Worm (Caenorhabditis elegans) whole organism, L3 larva: Measurements from ENCODE around the gene sams-5.
A peak's percentile ranks its signal among the peaks of the same experiment; 100 is the strongest.

Source experiments
- R02D3.7 ChIP-seq: fragments of 150-350 bp; optimal IDR thresholded peaks from 2 replicates; lab custom pipeline; 2014; ENCODE audit warnings: missing biosample characterization, missing genetic modification characterization
- ZK546.5 ChIP-seq: sonication (generic microtip); optimal IDR thresholded peaks from 2 replicates; lab custom pipeline; 2017; ENCODE audit warnings: missing biosample characterization, missing genetic modification characterization
- ama-1 ChIP-seq: fragments of 150-350 bp; optimal IDR thresholded peaks from 2 replicates; lab custom pipeline; 2018
- ceh-16 ChIP-seq: sonication (generic microtip); optimal IDR thresholded peaks from 2 replicates; lab custom pipeline; 2017; ENCODE audit warnings: missing biosample characterization, missing genetic modification characterization
- ceh-28 ChIP-seq: fragments of 150-350 bp; optimal IDR thresholded peaks from 2 replicates; lab custom pipeline; 2014; ENCODE audit warnings: missing biosample characterization, missing genetic modification reagents, missing genetic modification characterization
- ceh-82 ChIP-seq: fragments of 150-350 bp; optimal IDR thresholded peaks from 2 replicates; lab custom pipeline; 2014; ENCODE audit warnings: missing biosample characterization, missing genetic modification characterization
- ceh-9 ChIP-seq: sonication (generic microtip); optimal IDR thresholded peaks from 2 replicates; lab custom pipeline; 2018; ENCODE audit warnings: missing biosample characterization, missing genetic modification characterization
- egl-27 ChIP-seq: sonication (generic microtip); optimal IDR thresholded peaks from 4 replicates; lab custom pipeline; 2017; ENCODE audit warnings: missing biosample characterization, missing genetic modification reagents, missing genetic modification characterization
- egl-5 ChIP-seq: fragments of 150-350 bp; optimal IDR thresholded peaks from 2 replicates; lab custom pipeline; 2017; ENCODE audit warnings: missing biosample characterization, missing genetic modification reagents, missing genetic modification characterization, inconsistent platforms
- elt-1 ChIP-seq: fragments of 150-350 bp; optimal IDR thresholded peaks from 2 replicates; lab custom pipeline; 2014; ENCODE audit warnings: missing biosample characterization, missing genetic modification characterization
- elt-2 ChIP-seq: sonication (generic microtip); optimal IDR thresholded peaks from 2 replicates; lab custom pipeline; 2016; ENCODE audit warnings: missing genetic modification reagents, mild to moderate bottlenecking, missing genetic modification characterization, missing compliant biosample characterization
- eor-1 ChIP-seq, 2 experiments: fragments of 150-350 bp; optimal IDR thresholded peaks; 2 replicates each; lab custom pipeline; 2014 to 2018; ENCODE audit warnings: missing biosample characterization in 2 of 2, missing genetic modification characterization in 2 of 2
- fkh-2 ChIP-seq: fragments of 150-350 bp; optimal IDR thresholded peaks from 2 replicates; lab custom pipeline; 2014; ENCODE audit warnings: missing biosample characterization, missing genetic modification reagents, missing genetic modification characterization
- fos-1 ChIP-seq: fragments of 150-350 bp; optimal IDR thresholded peaks from 2 replicates; lab custom pipeline; 2014; ENCODE audit warnings: missing biosample characterization, missing genetic modification characterization
- jun-1 ChIP-seq: fragments of 150-350 bp; optimal IDR thresholded peaks from 2 replicates; lab custom pipeline; 2014; ENCODE audit warnings: missing biosample characterization, missing genetic modification reagents, missing genetic modification characterization
- lin-15B ChIP-seq: fragments of 150-350 bp; optimal IDR thresholded peaks from 2 replicates; lab custom pipeline; 2014; ENCODE audit warnings: missing biosample characterization, missing genetic modification characterization
- lin-39 ChIP-seq: fragments of 150-350 bp; optimal IDR thresholded peaks from 2 replicates; lab custom pipeline; 2018; ENCODE audit warnings: missing biosample characterization, missing genetic modification reagents, missing genetic modification characterization
- lsy-12 ChIP-seq: sonication (generic microtip); optimal IDR thresholded peaks from 2 replicates; lab custom pipeline; 2016; ENCODE audit warnings: mild to moderate bottlenecking, missing genetic modification characterization, missing compliant biosample characterization
- mdl-1 ChIP-seq: fragments of 150-350 bp; optimal IDR thresholded peaks from 2 replicates; lab custom pipeline; 2014; ENCODE audit warnings: missing biosample characterization, missing genetic modification characterization
- mml-1 ChIP-seq: fragments of 150-350 bp; sonication (generic microtip); optimal IDR thresholded peaks from 3 replicates; lab custom pipeline; 2014; ENCODE audit warnings: missing biosample characterization, missing genetic modification characterization
- nfya-1 ChIP-seq: sonication (generic microtip); optimal IDR thresholded peaks from 2 replicates; lab custom pipeline; 2017; ENCODE audit warnings: missing genetic modification characterization, mild to moderate bottlenecking, missing compliant biosample characterization, antibody characterized with exemption, moderate library complexity; ENCODE audit not compliant: insufficient read depth
- nhr-11 ChIP-seq: fragments of 150-350 bp; optimal IDR thresholded peaks from 2 replicates; lab custom pipeline; 2014; ENCODE audit warnings: missing biosample characterization, missing genetic modification characterization
- nhr-12 ChIP-seq: fragments of 150-350 bp; optimal IDR thresholded peaks from 2 replicates; lab custom pipeline; 2014; ENCODE audit warnings: missing biosample characterization, missing genetic modification characterization
- nhr-23 ChIP-seq: fragments of 150-350 bp; optimal IDR thresholded peaks from 2 replicates; lab custom pipeline; 2014; ENCODE audit warnings: missing biosample characterization, missing genetic modification reagents, missing genetic modification characterization
- nhr-237 ChIP-seq: fragments of 150-350 bp; optimal IDR thresholded peaks from 2 replicates; lab custom pipeline; 2014; ENCODE audit warnings: missing biosample characterization, missing genetic modification characterization
- nhr-25 ChIP-seq: sonication (generic microtip); optimal IDR thresholded peaks from 2 replicates; lab custom pipeline; 2017; ENCODE audit warnings: missing biosample characterization, missing genetic modification characterization
- nhr-28 ChIP-seq: fragments of 150-350 bp; optimal IDR thresholded peaks from 2 replicates; lab custom pipeline; 2014; ENCODE audit warnings: missing biosample characterization, missing genetic modification characterization
- nhr-43 ChIP-seq: sonication (generic microtip); optimal IDR thresholded peaks from 2 replicates; lab custom pipeline; 2016; ENCODE audit warnings: mild to moderate bottlenecking, missing genetic modification characterization, missing compliant biosample characterization; ENCODE audit not compliant: poor library complexity, severe bottlenecking
- nhr-67 ChIP-seq: fragments of 150-350 bp; optimal IDR thresholded peaks from 2 replicates; lab custom pipeline; 2014; ENCODE audit warnings: missing biosample characterization, missing genetic modification characterization
- nhr-76 ChIP-seq: fragments of 150-350 bp; sonication (generic microtip); optimal IDR thresholded peaks from 5 replicates; lab custom pipeline; 2014; ENCODE audit warnings: missing biosample characterization, missing genetic modification characterization
- nhr-77 ChIP-seq: fragments of 150-350 bp; optimal IDR thresholded peaks from 2 replicates; lab custom pipeline; 2014; ENCODE audit warnings: missing biosample characterization, missing genetic modification characterization
- pha-4 ChIP-seq: fragments of 150-350 bp; optimal IDR thresholded peaks from 2 replicates; lab custom pipeline; 2014; ENCODE audit warnings: missing biosample characterization, missing genetic modification reagents, missing genetic modification characterization
- pqm-1 ChIP-seq: fragments of 150-350 bp; optimal IDR thresholded peaks from 2 replicates; lab custom pipeline; 2017; ENCODE audit warnings: missing biosample characterization, missing genetic modification characterization, inconsistent platforms
- sea-2 ChIP-seq: fragments of 150-350 bp; sonication (generic microtip); optimal IDR thresholded peaks from 4 replicates; lab custom pipeline; 2014; ENCODE audit warnings: missing biosample characterization, missing genetic modification reagents, missing genetic modification characterization
- skn-1 ChIP-seq: fragments of 150-350 bp; optimal IDR thresholded peaks from 2 replicates; lab custom pipeline; 2014; ENCODE audit warnings: missing biosample characterization, missing genetic modification characterization
- snpc-4 ChIP-seq: fragments of 150-350 bp; optimal IDR thresholded peaks from 2 replicates; lab custom pipeline; 2014; ENCODE audit warnings: missing biosample characterization, missing genetic modification characterization
- tbx-2 ChIP-seq: sonication (generic microtip); optimal IDR thresholded peaks from 2 replicates; lab custom pipeline; 2016; ENCODE audit warnings: mild to moderate bottlenecking, missing genetic modification characterization, missing compliant biosample characterization
- unc-39 ChIP-seq: sonication (generic microtip); optimal IDR thresholded peaks from 4 replicates; lab custom pipeline; 2017; ENCODE audit warnings: missing biosample characterization, missing genetic modification characterization
- unc-62 ChIP-seq: fragments of 150-350 bp; sonication (generic microtip); optimal IDR thresholded peaks from 4 replicates; lab custom pipeline; 2014; ENCODE audit warnings: missing biosample characterization, missing genetic modification reagents, missing genetic modification characterization
- ztf-4 ChIP-seq: fragments of 150-350 bp; optimal IDR thresholded peaks from 2 replicates; lab custom pipeline; 2014; ENCODE audit warnings: missing biosample characterization, missing genetic modification characterization

sams-5 gene

ce11 chrIV:6279392-6279791 lies at the start of gene sams-5:
Gene sams-5 (minus strand): TSS chrIV:6279522.
- TF ChIP-seq pha-4, result peak; percentile 72
- TF ChIP-seq nhr-43 (tag; lab: Kevin White, UChicago), result no peak

- no peak for TF ChIP-seq elt-2 (tag; lab: Kevin White, UChicago)
Measured at ce11 chrIV:6328198-6328597, 48.9 kb upstream of the sams-5 start.

- TF ChIP-seq fkh-2 (no peak), sea-2 (GFP tag; lab: Kevin White, UChicago) (no peak), eor-1 (tag; optimal IDR thresholded peaks at IDR 0.05; lab: Kevin White, UChicago) (no peak), ceh-9 (tag; lab: Kevin White, UChicago) (no peak), nhr-12 (tag; lab: Kevin White, UChicago) (no peak), elt-2 (tag; lab: Kevin White, UChicago) (peak; percentile 71), nfya-1 (peak; percentile 8), mml-1 (no peak), lin-15B (peak; percentile 53), nhr-237 (tag; lab: Kevin White, UChicago) (no peak), nhr-67 (no peak), pha-4 (no peak), lin-39 (peak; percentile 53), snpc-4 (peak; percentile 19), ceh-28 (tag; lab: Kevin White, UChicago) (peak; percentile 76), egl-27 (tag; lab: Kevin White, UChicago) (no peak), tbx-2 (tag; lab: Kevin White, UChicago) (no peak), ztf-4 (tag; lab: Kevin White, UChicago) (no peak), fos-1 (tag; lab: Kevin White, UChicago) (no peak), ceh-16 (tag; lab: Kevin White, UChicago) (no peak)
- TF ChIP-seq, all 47 proteins: peak for 6
Measured at ce11 chrIV:6327363-6328015, 48.2 kb upstream of the sams-5 start.

ce11 chrIV:6326448-6326847 lies 47.1 kb upstream of the sams-5 start, which contains the start of gene lsm-8:
Gene lsm-8 (plus strand): TSS chrIV:6326526.
- TF ChIP-seq lin-15B (no peak), nhr-76 (tag; lab: Kevin White, UChicago) (no peak), fos-1 (tag; lab: Kevin White, UChicago) (no peak), tbx-2 (tag; lab: Kevin White, UChicago) (no peak), R02D3.7 (no peak), elt-1 (tag; lab: Kevin White, UChicago) (no peak)

ce11 chrIV:6325772-6326171 lies 46.5 kb upstream of the sams-5 start:
- TF ChIP-seq pqm-1 (no peak), egl-27 (tag; lab: Kevin White, UChicago) (no peak), fkh-2 (no peak), nhr-28 (no peak), pha-4 (no peak)

- no peak for TF ChIP-seq ceh-9 (tag; lab: Kevin White, UChicago)
- TF ChIP-seq pha-4, result peak; percentile 98
- TF ChIP-seq nhr-12 (tag; lab: Kevin White, UChicago), result no peak
- peak; percentile 76 for TF ChIP-seq ztf-4 (tag; lab: Kevin White, UChicago)
- TF ChIP-seq nhr-77 (tag; lab: Kevin White, UChicago), result peak; percentile 37
- TF ChIP-seq mml-1, result no peak
- peak; percentile 15 for TF ChIP-seq mdl-1 (tag; lab: Kevin White, UChicago)
- peak; percentile 92 for TF ChIP-seq jun-1 (tag; lab: Kevin White, UChicago)
- peak; percentile 39 for TF ChIP-seq ama-1 (lab: Kevin White, UChicago)
- TF ChIP-seq unc-39 (tag; lab: Kevin White, UChicago), result no peak
- TF ChIP-seq skn-1 (tag; lab: Kevin White, UChicago), result peak; percentile 73
- TF ChIP-seq nhr-76 (tag; lab: Kevin White, UChicago), result peak; percentile 1
- TF ChIP-seq fkh-2, result no peak
- TF ChIP-seq ceh-16 (tag; lab: Kevin White, UChicago), result no peak
- TF ChIP-seq ceh-82 (tag; lab: Kevin White, UChicago), result peak; percentile 83
- peak; percentile 98 for TF ChIP-seq nhr-23 (tag; lab: Kevin White, UChicago)
- TF ChIP-seq ZK546.5 (tag; lab: Kevin White, UChicago), result peak; percentile 100
- TF ChIP-seq ceh-28 (tag; lab: Kevin White, UChicago), result peak; percentile 84
- TF ChIP-seq egl-27 (tag; lab: Kevin White, UChicago), result peak; percentile 78
- TF ChIP-seq nhr-11, result peak; percentile 78
- TF ChIP-seq elt-2 (tag; lab: Kevin White, UChicago), result peak; percentile 79
- peak; percentile 98 for TF ChIP-seq lsy-12 (tag; lab: Kevin White, UChicago)
- peak; percentile 90 for TF ChIP-seq tbx-2 (tag; lab: Kevin White, UChicago)
- TF ChIP-seq nhr-25 (tag; lab: Kevin White, UChicago), result peak; percentile 98
- TF ChIP-seq lin-15B, result peak; percentile 97
- TF ChIP-seq unc-62, result peak; percentile 59
- peak; percentile 83 for TF ChIP-seq pqm-1
- no peak for TF ChIP-seq eor-1 (tag; optimal IDR thresholded peaks at IDR 0.05; lab: Kevin White, UChicago)
- TF ChIP-seq egl-5 (tag; lab: Kevin White, UChicago), result peak; percentile 96
- TF ChIP-seq nhr-67, result no peak
Measured at ce11 chrIV:6323654-6324224, 44.4 kb upstream of the sams-5 start, which contains the start of gene sqd-1. Gene sqd-1 (plus strand): TSS chrIV:6324174.
